Fruit fly (Drosophila melanogaster): Measurements from ENCODE around the gene CG31789.

Gene CG31789

DNA sequence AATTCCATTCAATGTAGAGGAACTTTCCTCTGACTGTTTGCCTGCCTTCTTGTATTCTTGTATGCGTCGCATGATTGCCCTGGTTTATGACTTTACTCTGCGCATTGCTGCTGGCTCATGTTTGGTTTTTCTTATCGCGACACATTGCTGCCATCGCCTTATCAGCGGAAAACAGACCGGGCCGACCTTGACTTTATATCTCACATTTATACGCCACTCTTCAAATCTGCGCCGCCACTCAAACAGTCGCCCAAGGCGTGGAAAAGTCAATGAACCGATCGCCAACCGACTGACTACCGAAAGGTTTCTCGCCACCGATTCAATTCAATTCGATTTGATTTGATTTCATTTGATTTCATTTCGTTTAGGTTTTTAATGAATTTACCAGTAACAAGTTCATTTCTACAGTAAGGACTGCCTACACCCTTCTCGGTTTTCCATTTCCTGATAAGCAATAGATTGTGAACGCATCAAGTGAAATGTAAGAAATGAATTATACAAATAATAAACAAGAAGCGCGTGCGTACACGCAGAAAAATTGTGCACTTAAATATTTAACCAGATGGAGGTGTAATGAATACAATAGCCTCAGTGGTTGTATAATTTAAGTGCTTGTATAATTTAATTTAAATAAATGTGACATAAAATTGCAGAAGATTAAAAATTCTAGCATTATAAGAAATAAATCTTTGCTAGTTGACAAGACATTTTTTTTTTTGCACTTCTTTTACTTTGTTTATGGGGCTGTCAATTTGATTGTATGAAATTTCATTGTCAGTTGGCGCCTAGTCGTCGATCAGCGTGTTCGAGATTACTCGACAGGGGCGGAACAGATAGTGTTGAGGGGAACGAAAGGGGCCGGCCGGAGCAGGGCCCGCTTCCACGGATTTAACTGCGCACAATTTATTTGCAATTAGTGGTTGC lies 39.2 kb upstream of the CG31789 start (continued):
- TF ChIP-seq pan (optimal IDR thresholded peaks at IDR 0.05) = no peak
- TF ChIP-seq pan (GFP tag; optimal IDR thresholded peaks at IDR 0.05 in 1 of 2, IDR thresholded peaks at IDR 0.05 in 1 of 2) = no peak
- no peak for TF ChIP-seq CG3726 (GFP tag; IDR thresholded peaks at IDR 0.05)
- TF ChIP-seq sc (optimal IDR thresholded peaks at IDR 0.05) = no peak
- TF ChIP-seq sc (GFP tag; optimal IDR thresholded peaks at IDR 0.05) = peak; percentile 20
- peak; percentile 23 for TF ChIP-seq CG16815 (GFP tag; optimal IDR thresholded peaks at IDR 0.05)
- TF ChIP-seq CG17802 (tag; optimal IDR thresholded peaks at IDR 0.05) = no peak
- no peak for TF ChIP-seq E2f1 (GFP tag; IDR thresholded peaks at IDR 0.05)
- TF ChIP-seq CG1602 (GFP tag; optimal IDR thresholded peaks at IDR 0.05) = no peak
- TF ChIP-seq CG32532 (GFP tag; IDR thresholded peaks at IDR 0.05) = 0 out of 2 replicates have a peak, but pooled peaks have one; percentile 17
- no peak for TF ChIP-seq gcm2 (GFP tag; optimal IDR thresholded peaks at IDR 0.05)
- no peak for TF ChIP-seq CG6254 (GFP tag; optimal IDR thresholded peaks at IDR 0.05)
- no peak for TF ChIP-seq HmgD (GFP tag; optimal IDR thresholded peaks at IDR 0.05)
- TF ChIP-seq CG3407 (GFP tag; optimal IDR thresholded peaks at IDR 0.05) = no peak
- TF ChIP-seq Atf-2 (GFP tag; optimal IDR thresholded peaks at IDR 0.05) = no peak
- no peak for TF ChIP-seq CG18476 (GFP tag; optimal IDR thresholded peaks at IDR 0.05)
- TF ChIP-seq CG14860 (GFP tag; IDR thresholded peaks at IDR 0.05; ENCODE audit: partially characterized antibody) = no peak
- TF ChIP-seq Neu2 (GFP tag; optimal IDR thresholded peaks at IDR 0.05; ENCODE audit: borderline replicate concordance) = no peak
- no peak for TF ChIP-seq Atf3 (GFP tag; optimal IDR thresholded peaks at IDR 0.05)
- TF ChIP-seq CG13894 (tag; optimal IDR thresholded peaks at IDR 0.05) = no peak
- TF ChIP-seq Atf6 (GFP tag; IDR thresholded peaks at IDR 0.05) = no peak
- TF ChIP-seq otp (GFP tag; IDR thresholded peaks at IDR 0.05) = 0 out of 3 replicates have a peak, but pooled peaks have one; percentile 6
- TF ChIP-seq CG14710 (tag; optimal IDR thresholded peaks at IDR 0.05) = peak; percentile 37
- TF ChIP-seq Side (GFP tag; optimal IDR thresholded peaks at IDR 0.05) = no peak
- TF ChIP-seq CG17328 (GFP tag; IDR thresholded peaks at IDR 0.05) = no peak
- TF ChIP-seq CG11085 (GFP tag; IDR thresholded peaks at IDR 0.05) = no peak
- no peak for TF ChIP-seq sim (GFP tag; IDR thresholded peaks at IDR 0.05)
- no peak for TF ChIP-seq CG42726 (GFP tag; IDR thresholded peaks at IDR 0.05; ENCODE audit: partially characterized antibody)
- TF ChIP-seq CG14965 (GFP tag; optimal IDR thresholded peaks at IDR 0.05; ENCODE audit: borderline replicate concordance) = no peak
- no peak for TF ChIP-seq NfI (GFP tag; optimal IDR thresholded peaks at IDR 0.05)
- no peak for TF ChIP-seq gt (GFP tag; IDR thresholded peaks at IDR 0.05)
- TF ChIP-seq Tbp (GFP tag; optimal IDR thresholded peaks at IDR 0.05) = no peak
- no peak for TF ChIP-seq Scr (GFP tag; IDR thresholded peaks at IDR 0.05; ENCODE audit: partially characterized antibody)
- no peak for TF ChIP-seq sr (GFP tag; IDR thresholded peaks at IDR 0.05)
- peak; percentile 9 for TF ChIP-seq Chrac-16 (GFP tag; optimal IDR thresholded peaks at IDR 0.05)
- no peak for TF ChIP-seq CG12236 (GFP tag; optimal IDR thresholded peaks at IDR 0.05)
- no peak for TF ChIP-seq Dip2 (GFP tag; IDR thresholded peaks at IDR 0.05)
- no peak for TF ChIP-seq pzg (GFP tag; optimal IDR thresholded peaks at IDR 0.05)
- no peak for TF ChIP-seq Elba2 (GFP tag; optimal IDR thresholded peaks at IDR 0.05)
- peak; percentile 46 for TF ChIP-seq Max (GFP tag; optimal IDR thresholded peaks at IDR 0.05)
- peak; percentile 16 for TF ChIP-seq CG10267 (tag; optimal IDR thresholded peaks at IDR 0.05)
- TF ChIP-seq Camta (GFP tag; optimal IDR thresholded peaks at IDR 0.05) = no peak
- no peak for TF ChIP-seq esg (GFP tag; conservative IDR thresholded peaks at IDR 0.05)
- no peak for TF ChIP-seq disco-r (GFP tag; optimal IDR thresholded peaks at IDR 0.05)
- TF ChIP-seq CG18262 (tag; optimal IDR thresholded peaks at IDR 0.05) = peak; percentile 54
- no peak for TF ChIP-seq bowl (GFP tag; IDR thresholded peaks at IDR 0.05)
- no peak for TF ChIP-seq ham (GFP tag; IDR thresholded peaks at IDR 0.05)
- peak; percentile 18 for TF ChIP-seq CG9437 (GFP tag; optimal IDR thresholded peaks at IDR 0.05)
- no peak for TF ChIP-seq schlank (tag; optimal IDR thresholded peaks at IDR 0.05)
- TF ChIP-seq onecut (GFP tag; IDR thresholded peaks at IDR 0.05) = no peak
